Fruit fly (Drosophila melanogaster): Measurements from ENCODE around the gene fuss.
A peak's percentile ranks its signal among the peaks of the same experiment; 100 is the strongest.

Gene fuss

DNA sequence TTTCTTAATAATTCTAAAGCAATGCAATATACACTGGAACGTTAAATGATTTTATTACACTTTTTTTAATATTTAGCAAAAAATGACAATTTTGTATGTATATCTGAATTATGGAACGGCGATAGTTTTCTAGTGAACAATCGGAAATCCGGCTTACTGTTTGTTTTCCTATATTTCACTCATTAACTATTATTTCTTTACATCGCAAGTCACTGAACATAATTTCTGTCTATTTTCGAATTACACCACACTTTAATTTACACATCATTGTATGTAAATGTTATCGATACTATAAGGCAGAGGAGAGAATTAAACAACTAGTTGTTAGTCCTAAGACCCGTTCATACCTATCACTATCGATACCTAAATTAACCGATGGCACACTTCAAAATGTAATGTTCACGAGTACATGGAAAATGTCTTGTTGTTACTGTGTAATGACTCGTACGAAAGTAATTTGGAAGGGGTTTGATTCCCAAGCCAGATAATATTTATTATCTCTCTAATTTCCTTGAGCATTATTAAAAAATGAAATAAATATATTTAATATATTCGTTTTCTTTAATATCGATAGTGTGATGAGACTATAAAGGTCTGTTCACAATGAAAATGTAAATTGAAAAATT is 48.6 kb upstream of the fuss start, which contains the start of gene PlexA (continued):
- TF ChIP-seq Deaf1 (tag; optimal IDR thresholded peaks at IDR 0.05), result no peak
- TF ChIP-seq CG6272 (GFP tag; IDR thresholded peaks at IDR 0.05), result no peak; the same call in 1 of the 2 replicates
- peak; percentile 89 for TF ChIP-seq az2 (GFP tag; optimal IDR thresholded peaks at IDR 0.05)
- peak; percentile 0 for TF ChIP-seq ERR (GFP tag; optimal IDR thresholded peaks at IDR 0.05)
- TF ChIP-seq inv (GFP tag; IDR thresholded peaks at IDR 0.05; ENCODE audit: partially characterized antibody), result peak; percentile 73
- peak; percentile 22 for TF ChIP-seq her (GFP tag; optimal IDR thresholded peaks at IDR 0.05)
- TF ChIP-seq slbo (GFP tag; IDR thresholded peaks at IDR 0.05), result peak; percentile 98
- peak; percentile 0 for TF ChIP-seq CG15479 (GFP tag; optimal IDR thresholded peaks at IDR 0.05)
- TF ChIP-seq ara (GFP tag; IDR thresholded peaks at IDR 0.05), result no peak
- peak; percentile 71 for TF ChIP-seq ATbp (GFP tag; optimal IDR thresholded peaks at IDR 0.05)
- TF ChIP-seq Doc3 (GFP tag; IDR thresholded peaks at IDR 0.05; ENCODE audit: partially characterized antibody), result peak; percentile 55
- peak; percentile 73 for TF ChIP-seq Oaz (GFP tag; IDR thresholded peaks at IDR 0.05)
- TF ChIP-seq CG15073 (GFP tag; optimal IDR thresholded peaks at IDR 0.05), result peak; percentile 20
- TF ChIP-seq CG17912 (GFP tag; optimal IDR thresholded peaks at IDR 0.05), result peak; percentile 65
- no peak for TF ChIP-seq h (optimal IDR thresholded peaks at IDR 0.05)
- peak; percentile 96 for TF ChIP-seq CG14441 (GFP tag; IDR thresholded peaks at IDR 0.05)
- TF ChIP-seq ato (GFP tag; IDR thresholded peaks at IDR 0.05; ENCODE audit: partially characterized antibody), result peak; percentile 54; the same call in 1 of the 2 replicates
- no peak for TF ChIP-seq CG12744 (GFP tag; optimal IDR thresholded peaks at IDR 0.05)
- TF ChIP-seq Neu2 (GFP tag; optimal IDR thresholded peaks at IDR 0.05; ENCODE audit: borderline replicate concordance), result no peak
- no peak for TF ChIP-seq fd64A (GFP tag; optimal IDR thresholded peaks at IDR 0.05)
- peak; percentile 73 for TF ChIP-seq Six4 (GFP tag; optimal IDR thresholded peaks at IDR 0.05)
- TF ChIP-seq ftz-f1 (GFP tag; optimal IDR thresholded peaks at IDR 0.05), result no peak
- peak; percentile 94 for TF ChIP-seq sisA (GFP tag; IDR thresholded peaks at IDR 0.05)
- TF ChIP-seq gfzf (GFP tag; optimal IDR thresholded peaks at IDR 0.05), result peak; percentile 18
- TF ChIP-seq CG3847 (GFP tag; IDR thresholded peaks at IDR 0.05), result no peak; the same call in 1 of the 2 replicates
- TF ChIP-seq row (GFP tag; IDR thresholded peaks at IDR 0.05), result peak; percentile 96
- no peak for TF ChIP-seq fru (optimal IDR thresholded peaks at IDR 0.05)
- peak; percentile 95 for TF ChIP-seq Ets65A (GFP tag)
- TF ChIP-seq twi (tag; optimal IDR thresholded peaks at IDR 0.05), result peak; percentile 85
- peak; percentile 96 for TF ChIP-seq ttk (GFP tag; IDR thresholded peaks at IDR 0.05)
- TF ChIP-seq gce (GFP tag; IDR thresholded peaks at IDR 0.05), result no peak; the same call in 2 of the 3 replicates
- TF ChIP-seq crc (GFP tag; optimal IDR thresholded peaks at IDR 0.05), result peak; percentile 18
- no peak for TF ChIP-seq Dad (GFP tag; optimal IDR thresholded peaks at IDR 0.05)
- TF ChIP-seq fd3F (GFP tag; optimal IDR thresholded peaks at IDR 0.05), result peak; percentile 93
- peak; percentile 73 for TF ChIP-seq Drgx (GFP tag; IDR thresholded peaks at IDR 0.05)
- peak; percentile 89; the same call in 2 of the 3 replicates for TF ChIP-seq ase (GFP tag; IDR thresholded peaks at IDR 0.05)
- TF ChIP-seq Camta (GFP tag; optimal IDR thresholded peaks at IDR 0.05), result peak; percentile 40
- TF ChIP-seq MESR4 (GFP tag; optimal IDR thresholded peaks at IDR 0.05), result peak; percentile 54
- peak; percentile 73 for TF ChIP-seq Bgb (GFP tag; IDR thresholded peaks at IDR 0.05; ENCODE audit: partially characterized antibody)
- peak; percentile 63 for TF ChIP-seq bab2 (GFP tag; optimal IDR thresholded peaks at IDR 0.05)
- TF ChIP-seq CG7786 (GFP tag; optimal IDR thresholded peaks at IDR 0.05), result peak; percentile 45
- peak; percentile 70 for TF ChIP-seq CG8089 (GFP tag; optimal IDR thresholded peaks at IDR 0.05)
- peak; percentile 80 for TF ChIP-seq CG9437 (GFP tag; optimal IDR thresholded peaks at IDR 0.05)
- peak; percentile 74 for TF ChIP-seq jing (GFP tag; optimal IDR thresholded peaks at IDR 0.05)
- peak; percentile 93 for TF ChIP-seq Xbp1 (GFP tag; optimal IDR thresholded peaks at IDR 0.05)
- TF ChIP-seq CG10462 (GFP tag; optimal IDR thresholded peaks at IDR 0.05), result peak; percentile 62
- TF ChIP-seq lilli (GFP tag; optimal IDR thresholded peaks at IDR 0.05), result peak; percentile 72
- TF ChIP-seq BtbVII (GFP tag; optimal IDR thresholded peaks at IDR 0.05), result no peak
- TF ChIP-seq CG10959 (GFP tag; IDR thresholded peaks at IDR 0.05), result no peak; the same call in 1 of the 2 replicates
- no peak; the same call in 2 of the 3 replicates for TF ChIP-seq hb (GFP tag; IDR thresholded peaks at IDR 0.05; ENCODE audit: partially characterized antibody)
- peak; percentile 98 for TF ChIP-seq CG1024 (GFP tag; IDR thresholded peaks at IDR 0.05)
